Worm (Caenorhabditis elegans) whole organism, late embryonic: Measurements from ENCODE around the gene srbc-36.

ENCODE experiments used
- ama-1 ChIP-seq: fragments of 150-350 bp; optimal IDR thresholded peaks from 2 replicates; lab custom pipeline; 2014
- ceh-19 ChIP-seq: fragments of 200-800 bp; sonication (Bioruptor generic); optimal IDR thresholded peaks from 2 replicates; lab custom pipeline; 2018; ENCODE audit warnings: mild to moderate bottlenecking, missing genetic modification characterization, missing compliant biosample characterization
- ceh-30 ChIP-seq: fragments of 150-350 bp; optimal IDR thresholded peaks from 2 replicates; lab custom pipeline; 2014; ENCODE audit warnings: missing biosample characterization, missing genetic modification characterization
- ceh-9 ChIP-seq: sonication (generic microtip); optimal IDR thresholded peaks from 2 replicates; lab custom pipeline; 2016; ENCODE audit warnings: mild to moderate bottlenecking, missing genetic modification characterization, inconsistent platforms, missing compliant biosample characterization
- elt-2 ChIP-seq: sonication (generic microtip); optimal IDR thresholded peaks from 2 replicates; lab custom pipeline; 2016; ENCODE audit warnings: missing genetic modification reagents, missing genetic modification characterization, missing compliant biosample characterization
- fax-1 ChIP-seq: sonication (generic microtip); optimal IDR thresholded peaks from 2 replicates; lab custom pipeline; 2016; ENCODE audit warnings: missing genotype, missing genetic modification characterization, missing compliant biosample characterization
- fkh-10 ChIP-seq: fragments of 150-350 bp; optimal IDR thresholded peaks from 2 replicates; lab custom pipeline; 2014; ENCODE audit warnings: missing biosample characterization, missing genetic modification reagents, missing genetic modification characterization
- hlh-30 ChIP-seq: sonication (generic microtip); optimal IDR thresholded peaks from 2 replicates; lab custom pipeline; 2017; ENCODE audit warnings: antibody characterized with exemption, missing genetic modification characterization, missing compliant biosample characterization; ENCODE audit not compliant: insufficient read depth
- lin-11 ChIP-seq: fragments of 200-800 bp; sonication (Bioruptor generic); optimal IDR thresholded peaks from 2 replicates; lab custom pipeline; 2018; ENCODE audit warnings: mild to moderate bottlenecking, missing genetic modification characterization, missing compliant biosample characterization
- nhr-11 ChIP-seq: fragments of 150-350 bp; optimal IDR thresholded peaks from 2 replicates; lab custom pipeline; 2014; ENCODE audit warnings: missing biosample characterization, missing genetic modification characterization
- nhr-232 ChIP-seq: sonication (generic microtip); optimal IDR thresholded peaks from 2 replicates; lab custom pipeline; 2016; ENCODE audit warnings: missing genetic modification characterization, missing compliant biosample characterization
- npax-4 ChIP-seq: sonication (generic microtip); optimal IDR thresholded peaks from 2 replicates; lab custom pipeline; 2016; ENCODE audit warnings: missing genetic modification characterization, missing compliant biosample characterization
- sox-4 ChIP-seq: sonication (generic microtip); optimal IDR thresholded peaks from 2 replicates; lab custom pipeline; 2017; ENCODE audit warnings: mild to moderate bottlenecking, missing genetic modification characterization, inconsistent platforms, missing compliant biosample characterization
- tbx-2 ChIP-seq: sonication (generic microtip); optimal IDR thresholded peaks from 2 replicates; lab custom pipeline; 2016; ENCODE audit warnings: missing genetic modification characterization, missing compliant biosample characterization

ce11 chrV:3459919-3460318 is 30.4 kb downstream of the srbc-36 start, which contains the start of gene slc-28.2:
- TF ChIP-seq ceh-30 (tag; lab: Kevin White, UChicago): no peak
- TF ChIP-seq hlh-30 (tag; lab: Kevin White, UChicago): no peak
- no peak for TF ChIP-seq npax-4 (tag; lab: Kevin White, UChicago)
- no peak for TF ChIP-seq elt-2 (tag; lab: Kevin White, UChicago)
- TF ChIP-seq lin-11 (tag; lab: Kevin White, UChicago): no peak
- TF ChIP-seq ceh-19 (GFP tag; lab: Kevin White, UChicago): no peak
- TF ChIP-seq fkh-10 (GFP tag; lab: Kevin White, UChicago): no peak
- no peak for TF ChIP-seq nhr-11 (tag; lab: Kevin White, UChicago)
- no peak for TF ChIP-seq ama-1 (lab: Kevin White, UChicago)
- TF ChIP-seq tbx-2: no peak
- no peak for TF ChIP-seq sox-4
- TF ChIP-seq ceh-9: no peak
- TF ChIP-seq fax-1 (tag; lab: Kevin White, UChicago): no peak
- TF ChIP-seq nhr-232: no peak
